Worm (Caenorhabditis elegans) whole organism, L4 larva: ENCODE measurements around the gene ZK596.3.

ENCODE experiments used
- F26F4.8 ChIP-seq: fragments of 200-800 bp; sonication (Bioruptor generic); conservative IDR thresholded peaks from 2 replicates; pipeline ENCODE4 v1.3.6; 2022; ENCODE audit warnings: missing genetic modification characterization, missing compliant biosample characterization
- F37D6.2 ChIP-seq: sonication (generic microtip); optimal IDR thresholded peaks from 2 replicates; lab custom pipeline; 2016; ENCODE audit warnings: mild to moderate bottlenecking, missing genetic modification characterization, missing compliant biosample characterization
- F49E8.2 ChIP-seq: sonication (generic microtip); optimal IDR thresholded peaks from 2 replicates; lab custom pipeline; 2016; ENCODE audit warnings: missing compliant biosample characterization, mild to moderate bottlenecking, missing genetic modification characterization, borderline replicate concordance
- R02D3.7 ChIP-seq: fragments of 150-350 bp; sonication (generic microtip); optimal IDR thresholded peaks from 3 replicates; lab custom pipeline; 2014; ENCODE audit warnings: missing biosample characterization, missing genetic modification characterization
- Y48G9A.11 ChIP-seq: fragments of 200-800 bp; sonication (Bioruptor generic); IDR thresholded peaks from 2 replicates; pipeline ENCODE4 v1.3.6; 2022; ENCODE audit warnings: missing genetic modification reagents, missing genetic modification characterization, missing compliant biosample characterization
- Y5F2A.4 ChIP-seq: fragments of 200-800 bp; sonication (Bioruptor generic); optimal IDR thresholded peaks from 2 replicates; lab custom pipeline; 2018; ENCODE audit warnings: mild to moderate bottlenecking, missing genetic modification characterization, missing compliant biosample characterization
- ZK337.2 ChIP-seq: fragments of 200-800 bp; sonication (Bioruptor generic); IDR thresholded peaks from 2 replicates; pipeline ENCODE4 v1.3.6; 2022; ENCODE audit warnings: missing genetic modification reagents, missing genetic modification characterization, missing compliant biosample characterization
- aly-2 ChIP-seq: sonication (generic microtip); optimal IDR thresholded peaks from 2 replicates; lab custom pipeline; 2018; ENCODE audit warnings: missing biosample characterization, missing genetic modification characterization
- arid-1 ChIP-seq: fragments of 200-800 bp; sonication (Bioruptor generic); conservative IDR thresholded peaks from 2 replicates; pipeline ENCODE4 v1.3.6; 2022; ENCODE audit warnings: missing genetic modification reagents, missing genetic modification characterization, missing compliant biosample characterization
- attf-4 ChIP-seq: sonication (generic microtip); optimal IDR thresholded peaks from 3 replicates; lab custom pipeline; 2017; ENCODE audit warnings: missing biosample characterization, missing genetic modification characterization
- ceh-28 ChIP-seq: fragments of 150-350 bp; optimal IDR thresholded peaks from 2 replicates; lab custom pipeline; 2014; ENCODE audit warnings: missing biosample characterization, missing genetic modification reagents, missing genetic modification characterization
- ceh-32 ChIP-seq: sonication (generic microtip); optimal IDR thresholded peaks from 2 replicates; lab custom pipeline; 2016; ENCODE audit warnings: mild to moderate bottlenecking, missing genetic modification characterization, missing compliant biosample characterization; ENCODE audit not compliant: poor library complexity
- ceh-62 ChIP-seq: sonication (generic microtip); optimal IDR thresholded peaks from 2 replicates; lab custom pipeline; 2017; ENCODE audit warnings: missing biosample characterization, missing genetic modification characterization
- ces-1 ChIP-seq: fragments of 150-350 bp; sonication (generic microtip); optimal IDR thresholded peaks from 4 replicates; lab custom pipeline; 2014; ENCODE audit warnings: missing biosample characterization, missing genetic modification reagents, missing genetic modification characterization
- cey-2 ChIP-seq: sonication (generic microtip); optimal IDR thresholded peaks from 3 replicates; lab custom pipeline; 2017; ENCODE audit warnings: missing genetic modification characterization, mild to moderate bottlenecking, missing compliant biosample characterization, antibody characterized with exemption, borderline replicate concordance; ENCODE audit not compliant: insufficient read depth
- daf-16 ChIP-seq, 3 experiments: sonication (generic microtip); optimal IDR thresholded peaks; 2 replicates each; lab custom pipeline; 2016 to 2017; ENCODE audit warnings: missing genetic modification characterization in 3 of 3, missing genetic modification reagents in 3 of 3, mild to moderate bottlenecking in 2 of 3, missing compliant biosample characterization in 2 of 3, missing biosample characterization in 1 of 3, moderate library complexity in 1 of 3
- daf-19 ChIP-seq: fragments of 200-800 bp; sonication (Bioruptor generic); conservative IDR thresholded peaks from 2 replicates; pipeline ENCODE4 v1.3.6; 2022; ENCODE audit warnings: missing genetic modification characterization, missing compliant biosample characterization
- dmd-6 ChIP-seq: fragments of 200-800 bp; sonication (Bioruptor generic); IDR thresholded peaks from 2 replicates; pipeline ENCODE4 v1.3.6; 2022; ENCODE audit warnings: missing genetic modification reagents, missing genetic modification characterization, missing compliant biosample characterization
- dpl-1 ChIP-seq: fragments of 150-350 bp; optimal IDR thresholded peaks from 2 replicates; lab custom pipeline; 2014; ENCODE audit warnings: missing biosample characterization, missing genetic modification reagents, missing genetic modification characterization
- dve-1 ChIP-seq: sonication (generic microtip); optimal IDR thresholded peaks from 2 replicates; lab custom pipeline; 2017; ENCODE audit warnings: antibody characterized with exemption, mild to moderate bottlenecking, missing genetic modification characterization, missing compliant biosample characterization; ENCODE audit not compliant: insufficient read depth
- egl-27 ChIP-seq: sonication (generic microtip); optimal IDR thresholded peaks from 3 replicates; lab custom pipeline; 2017; ENCODE audit warnings: missing biosample characterization, missing genetic modification reagents, missing genetic modification characterization
- fos-1 ChIP-seq: fragments of 150-350 bp; optimal IDR thresholded peaks from 2 replicates; lab custom pipeline; 2014; ENCODE audit warnings: missing biosample characterization, missing genetic modification characterization
- hif-1 ChIP-seq, 2 experiments: sonication (generic microtip); optimal IDR thresholded peaks; 2 replicates each; lab custom pipeline; 2016 to 2017; ENCODE audit warnings: missing compliant biosample characterization in 2 of 2, missing genetic modification characterization in 2 of 2, missing genetic modification reagents in 2 of 2, missing genotype in 2 of 2, mild to moderate bottlenecking in 1 of 2
- hlh-11 ChIP-seq: fragments of 200-800 bp; sonication (Bioruptor generic); optimal IDR thresholded peaks from 2 replicates; lab custom pipeline; 2018; ENCODE audit warnings: mild to moderate bottlenecking, missing genetic modification characterization, missing compliant biosample characterization
- jun-1 ChIP-seq: fragments of 150-350 bp; optimal IDR thresholded peaks from 2 replicates; lab custom pipeline; 2014; ENCODE audit warnings: missing biosample characterization, missing genetic modification reagents, missing genetic modification characterization
- lim-7 ChIP-seq: fragments of 200-800 bp; sonication (Bioruptor generic); IDR thresholded peaks from 2 replicates; pipeline ENCODE4 v1.3.6; 2022; ENCODE audit warnings: missing genetic modification characterization, missing compliant biosample characterization
- lin-38 ChIP-seq: fragments of 200-800 bp; sonication (Bioruptor generic); IDR thresholded peaks from 2 replicates; pipeline ENCODE4 v1.3.6; 2022; ENCODE audit warnings: missing genetic modification reagents, missing genetic modification characterization, missing compliant biosample characterization
- lsy-2 ChIP-seq, 2 experiments: fragments of 150-350 bp in 1 of 2; sonication (generic microtip) in 1 of 2; optimal IDR thresholded peaks; 2 replicates each; lab custom pipeline; 2014 to 2017; ENCODE audit warnings: missing biosample characterization in 2 of 2, missing genetic modification characterization in 2 of 2
- madf-5 ChIP-seq, 2 experiments: fragments of 200-800 bp; sonication (Bioruptor generic); IDR thresholded peaks; 2 replicates each; pipeline ENCODE4 v1.3.6; 2022; ENCODE audit warnings: missing compliant biosample characterization in 2 of 2, missing genetic modification characterization in 2 of 2
- madf-9 ChIP-seq: fragments of 200-800 bp; sonication (Bioruptor generic); conservative IDR thresholded peaks from 2 replicates; pipeline ENCODE4 v1.3.6; 2022; ENCODE audit warnings: missing genetic modification reagents, missing genetic modification characterization, missing compliant biosample characterization
- mdl-1 ChIP-seq, 2 experiments: fragments of 150-350 bp in 1 of 2; sonication (generic microtip) in 1 of 2; optimal IDR thresholded peaks; 2 replicates each; lab custom pipeline; 2014 to 2017; ENCODE audit warnings: missing biosample characterization in 2 of 2, missing genetic modification characterization in 2 of 2
- mep-1 ChIP-seq: fragments of 150-350 bp; sonication (generic microtip); optimal IDR thresholded peaks from 3 replicates; lab custom pipeline; 2014; ENCODE audit warnings: missing biosample characterization, missing genetic modification characterization
- mes-2 ChIP-seq: sonication (generic microtip); optimal IDR thresholded peaks from 2 replicates; lab custom pipeline; 2016; ENCODE audit warnings: missing genotype, mild to moderate bottlenecking, missing genetic modification characterization, missing compliant biosample characterization; ENCODE audit not compliant: poor library complexity, severe bottlenecking
- mxl-2 ChIP-seq: fragments of 200-800 bp; sonication (Bioruptor generic); conservative IDR thresholded peaks from 2 replicates; pipeline ENCODE4 v1.3.6; 2022; ENCODE audit warnings: missing genetic modification reagents, missing genetic modification characterization, missing compliant biosample characterization
- nhr-41 ChIP-seq: fragments of 200-800 bp; sonication (Bioruptor generic); IDR thresholded peaks from 2 replicates; pipeline ENCODE4 v1.3.6; 2022; ENCODE audit warnings: missing genetic modification reagents, missing genetic modification characterization, missing compliant biosample characterization
- nhr-76 ChIP-seq: fragments of 150-350 bp; optimal IDR thresholded peaks from 2 replicates; lab custom pipeline; 2014; ENCODE audit warnings: missing biosample characterization, missing genetic modification characterization
- nhr-77 ChIP-seq: fragments of 150-350 bp; optimal IDR thresholded peaks from 2 replicates; lab custom pipeline; 2014; ENCODE audit warnings: missing biosample characterization, missing genetic modification characterization
- pha-4 ChIP-seq, 2 experiments: fragments of 150-350 bp in 1 of 2; fragments of 200-800 bp in 1 of 2; sonication (Bioruptor generic) in 1 of 2; IDR thresholded peaks in 1 of 2; optimal IDR thresholded peaks in 1 of 2; 2 replicates each; pipeline versions ENCODE4 v1.3.6 to Lab custom; 2014 to 2022; ENCODE audit warnings: missing genetic modification characterization in 2 of 2, missing genetic modification reagents in 2 of 2, missing biosample characterization in 1 of 2, missing compliant biosample characterization in 1 of 2
- set-16 ChIP-seq: fragments of 200-800 bp; sonication (Bioruptor generic); IDR thresholded peaks from 2 replicates; pipeline ENCODE4 v1.3.6; 2022; ENCODE audit warnings: missing genetic modification reagents, missing genetic modification characterization, missing compliant biosample characterization
- skn-1 ChIP-seq: fragments of 150-350 bp; optimal IDR thresholded peaks from 2 replicates; lab custom pipeline; 2014; ENCODE audit warnings: missing biosample characterization, missing genetic modification characterization
- spr-1 ChIP-seq: sonication (generic microtip); optimal IDR thresholded peaks from 2 replicates; lab custom pipeline; 2016; ENCODE audit warnings: mild to moderate bottlenecking, missing genetic modification characterization, missing compliant biosample characterization
- unc-39 ChIP-seq: sonication (generic microtip); optimal IDR thresholded peaks from 2 replicates; lab custom pipeline; 2017; ENCODE audit warnings: missing biosample characterization, missing genetic modification characterization
- unc-62 ChIP-seq, 3 experiments: fragments of 150-350 bp in 1 of 3; sonication (generic microtip); optimal IDR thresholded peaks in 2 of 3; peaks in 1 of 3; 1 replicate in 1 of 3; 2 replicates in 2 of 3; lab custom pipeline; 2014 to 2017; ENCODE audit warnings: missing biosample characterization in 3 of 3, missing genetic modification characterization in 3 of 3, missing genetic modification reagents in 3 of 3, missing genotype in 1 of 3
- zag-1 ChIP-seq: fragments of 150-350 bp; optimal IDR thresholded peaks from 2 replicates; lab custom pipeline; 2014; ENCODE audit warnings: missing biosample characterization, missing genetic modification characterization
- zfp-3 ChIP-seq: fragments of 200-800 bp; sonication (Bioruptor generic); conservative IDR thresholded peaks from 2 replicates; pipeline ENCODE4 v1.3.6; 2022; ENCODE audit warnings: missing genetic modification reagents, missing genetic modification characterization, missing compliant biosample characterization
- zip-11 ChIP-seq: fragments of 200-800 bp; sonication (Bioruptor generic); IDR thresholded peaks from 2 replicates; pipeline ENCODE4 v1.3.6; 2022; ENCODE audit warnings: missing genetic modification characterization, missing compliant biosample characterization
- ztf-11 ChIP-seq: fragments of 150-350 bp; optimal IDR thresholded peaks from 2 replicates; lab custom pipeline; 2014; ENCODE audit warnings: missing biosample characterization, missing genetic modification characterization

ZK596.3 gene

DNA sequence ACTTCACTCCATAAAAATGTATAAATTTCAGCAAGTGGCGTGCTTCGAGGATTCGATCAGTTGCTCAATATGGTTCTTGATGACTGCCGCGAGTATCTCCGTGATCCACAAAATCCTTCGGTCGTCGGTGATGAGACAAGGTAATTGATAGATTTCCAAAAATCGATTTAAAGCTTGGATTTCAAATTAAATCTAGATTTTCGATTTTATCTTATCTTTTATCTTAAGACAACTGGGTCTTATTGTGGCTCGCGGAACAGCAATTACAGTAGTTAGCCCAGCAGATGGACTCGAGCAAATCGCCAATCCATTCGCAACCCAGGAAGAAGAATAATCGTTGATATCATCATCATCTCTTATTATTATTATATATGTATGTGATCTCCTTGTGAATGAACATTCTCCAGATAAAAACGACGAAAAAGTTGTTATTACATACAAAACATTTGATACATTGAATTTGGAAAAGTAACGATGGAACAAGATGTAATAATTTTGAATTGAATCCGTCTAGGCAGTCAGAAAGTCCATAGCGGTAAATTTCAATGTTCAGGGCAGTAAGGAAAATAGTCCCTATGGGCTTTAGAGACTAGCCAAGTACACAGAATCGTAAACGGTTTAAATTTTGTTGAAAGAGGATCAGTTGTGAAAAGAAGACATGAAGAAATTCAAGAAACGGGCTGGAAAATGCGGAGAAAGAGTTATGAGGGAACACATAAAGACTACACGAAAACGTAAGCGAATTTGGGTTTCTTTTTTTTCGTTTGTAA is 29.8 kb upstream of the ZK596.3 start (continued):
- TF ChIP-seq Y48G9A.11 (no peak), F37D6.2 (no peak), ceh-32 (tag; lab: Kevin White, UChicago) (no peak), zfp-3 (GFP tag; lab: Robert Waterston, UW) (peak; percentile 84), aly-2 (tag; lab: Kevin White, UChicago) (no peak), F49E8.2 (no peak), F26F4.8 (GFP tag; lab: Robert Waterston, UW) (no peak), mxl-2 (GFP tag; lab: Robert Waterston, UW) (no peak), nhr-77 (tag; lab: Kevin White, UChicago) (peak; percentile 70), nhr-41 (GFP tag; lab: Robert Waterston, UW) (peak; percentile 30; the same call in 1 of the 2 replicates), dpl-1 (GFP tag; lab: Kevin White, UChicago) (no peak), jun-1 (no peak), pha-4 (GFP tag; IDR thresholded peaks at IDR 0.05; lab: Robert Waterston, UW) (peak; percentile 66; the same call in 1 of the 2 replicates), pha-4 (tag; optimal IDR thresholded peaks at IDR 0.05; lab: Kevin White, UChicago) (no peak), ces-1 (GFP tag; lab: Kevin White, UChicago) (no peak), zag-1 (no peak), set-16 (no peak), dve-1 (tag; lab: Kevin White, UChicago) (peak; percentile 70), arid-1 (GFP tag; lab: Robert Waterston, UW) (peak; percentile 44; the same call in 1 of the 2 replicates), cey-2 (tag; lab: Kevin White, UChicago) (no peak), hif-1 (tag; optimal IDR thresholded peaks at IDR 0.05; lab: Kevin White, UChicago) (peak in 1 of 2 experiments; percentile 23), unc-39 (no peak), nhr-76 (tag; lab: Kevin White, UChicago) (no peak), spr-1 (tag; lab: Kevin White, UChicago) (peak; percentile 20), madf-9 (GFP tag; lab: Robert Waterston, UW) (no peak), dmd-6 (GFP tag; lab: Robert Waterston, UW) (0 out of 2 replicates have a peak, but pooled peaks have one; percentile 8), mep-1 (tag; lab: Kevin White, UChicago) (peak; percentile 60), Y5F2A.4 (GFP tag; lab: Kevin White, UChicago) (no peak), skn-1 (tag; lab: Kevin White, UChicago) (no peak), daf-19 (no peak), hlh-11 (tag; lab: Kevin White, UChicago) (peak; percentile 54), mes-2 (peak; percentile 25), madf-5 (GFP tag; IDR thresholded peaks at IDR 0.05; lab: Robert Waterston, UW) (no peak), R02D3.7 (tag; lab: Kevin White, UChicago) (no peak), lsy-2 (tag; optimal IDR thresholded peaks at IDR 0.05; lab: Kevin White, UChicago) (peak; percentile 2 to 66), lim-7 (GFP tag; lab: Robert Waterston, UW) (peak; percentile 14; the same call in 1 of the 2 replicates), ztf-11 (tag; lab: Kevin White, UChicago) (no peak), unc-62 (GFP tag; optimal IDR thresholded peaks at IDR 0.05 in 1 of 2; lab: Kevin White, UChicago) (peak in 1 of 2 experiments; percentile 65), unc-62 (tag; optimal IDR thresholded peaks at IDR 0.05; lab: Kevin White, UChicago) (no peak), zip-11 (GFP tag; lab: Robert Waterston, UW) (no peak), attf-4 (no peak), lin-38 (GFP tag; lab: Robert Waterston, UW) (peak; percentile 58), ceh-62 (tag; lab: Kevin White, UChicago) (no peak), ceh-28 (tag; lab: Kevin White, UChicago) (no peak), mdl-1 (tag; optimal IDR thresholded peaks at IDR 0.05; lab: Kevin White, UChicago) (no peak), daf-16 (GFP tag; optimal IDR thresholded peaks at IDR 0.05; lab: Kevin White, UChicago) (no peak), daf-16 (tag; optimal IDR thresholded peaks at IDR 0.05; lab: Kevin White, UChicago) (peak; percentile 30), egl-27 (tag; lab: Kevin White, UChicago) (no peak), fos-1 (tag; lab: Kevin White, UChicago) (no peak), ZK337.2 (GFP tag; lab: Robert Waterston, UW) (no peak)
